Worm (Caenorhabditis elegans): ENCODE data around the gene skr-14.

ce11 chrV:4396257-4396656 is 25.1 kb downstream of the skr-14 start, which contains the start of gene F13A2.3:
- no peak for TF ChIP-seq ama-1 (optimal IDR thresholded peaks at IDR 0.05)
- no peak for TF ChIP-seq ceh-36 (tag; optimal IDR thresholded peaks at IDR 0.05)

Data from whole organism, early embryonic.